Worm (Caenorhabditis elegans): ENCODE data around the gene cbd-1.
A peak's percentile ranks its signal among the peaks of the same experiment; 100 is the strongest.
"Not testable (repeated sequence)": the region's sequence is repeated elsewhere in the genome, so short reads cannot be mapped to it uniquely, and the experiment has no call there.

The cbd-1 gene

DNA sequence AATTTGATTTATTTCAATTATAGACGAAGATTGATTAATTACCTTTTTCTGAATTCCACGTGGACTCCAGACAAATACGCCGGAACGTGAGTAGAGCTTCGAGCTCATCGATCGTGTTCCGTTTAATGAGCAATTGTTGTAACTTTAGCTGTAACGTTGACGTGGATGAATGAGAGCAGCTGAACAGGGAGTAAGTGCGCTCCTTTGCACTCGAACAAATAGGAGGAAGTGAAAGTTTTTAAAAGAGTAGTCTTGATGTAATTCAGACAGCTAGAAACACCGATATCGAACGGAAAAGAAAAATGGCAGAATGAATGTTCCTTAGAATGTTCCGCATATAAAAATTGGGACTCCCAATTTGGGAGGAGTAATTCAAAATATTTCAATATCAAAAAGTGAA, 1.1 kb upstream of the cbd-1 start, which contains the start of gene sec-31 (continued):
- no peak for TF ChIP-seq ets-4 (tag; optimal IDR thresholded peaks at IDR 0.05)

DNA sequence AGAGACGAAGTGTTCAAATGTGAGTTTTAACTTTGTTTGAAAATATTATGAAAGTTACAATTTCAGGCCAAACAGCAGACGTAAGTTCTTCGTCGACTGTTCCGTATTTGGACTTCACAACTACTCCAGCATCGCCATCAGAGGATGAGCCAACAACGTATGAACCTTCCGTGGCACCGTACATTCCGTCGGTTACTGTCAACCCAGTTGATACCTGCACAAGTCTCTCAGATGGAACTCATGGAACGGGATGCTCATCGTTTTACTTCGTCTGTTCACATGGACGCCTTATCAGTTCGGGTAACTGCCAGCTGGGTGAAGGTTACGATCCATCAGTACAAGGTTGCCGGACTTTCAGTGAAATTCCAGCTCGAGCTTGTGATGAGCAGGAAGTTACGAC, 2.9 kb downstream of the cbd-1 start:
- TF ChIP-seq ceh-22 (tag; optimal IDR thresholded peaks at IDR 0.05) (no peak), ceh-19 (GFP tag; optimal IDR thresholded peaks at IDR 0.05) (no peak), ztf-16 (tag; optimal IDR thresholded peaks at IDR 0.05) (no peak), pax-1 (tag; optimal IDR thresholded peaks at IDR 0.05) (no peak), hlh-8 (tag; optimal IDR thresholded peaks at IDR 0.05) (no peak), syd-9 (tag; optimal IDR thresholded peaks at IDR 0.05) (no peak), ceh-24 (tag; optimal IDR thresholded peaks at IDR 0.05) (no peak)

DNA sequence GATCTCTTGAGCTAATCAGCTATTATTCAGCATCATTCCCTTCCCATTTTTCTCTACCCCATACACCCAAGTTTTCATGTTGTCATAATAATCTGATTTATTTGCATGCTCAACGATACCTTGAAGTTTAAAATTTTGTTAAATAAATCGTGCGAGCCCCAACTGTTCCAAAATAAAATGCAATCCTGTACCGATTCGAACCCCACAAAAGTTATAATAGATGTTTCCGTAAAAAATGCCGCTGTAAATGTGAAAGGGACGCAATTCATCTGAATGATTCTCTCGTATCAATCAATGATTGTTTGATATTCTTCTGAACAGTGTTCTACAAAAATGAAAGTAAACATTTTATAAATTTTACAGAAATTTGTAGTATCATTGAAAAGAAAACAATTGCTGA, 4.6 kb downstream of the cbd-1 start:
- TF ChIP-seq gmeb-2 (tag; optimal IDR thresholded peaks at IDR 0.05) (no peak), tbx-7 (tag; optimal IDR thresholded peaks at IDR 0.05) (no peak), ceh-24 (tag; optimal IDR thresholded peaks at IDR 0.05) (no peak), eyg-1 (tag; optimal IDR thresholded peaks at IDR 0.05) (no peak), ahr-1 (tag; optimal IDR thresholded peaks at IDR 0.05) (no peak), fkh-10 (GFP tag; optimal IDR thresholded peaks at IDR 0.05) (no peak), mec-3 (tag; optimal IDR thresholded peaks at IDR 0.05; ENCODE audit: borderline replicate concordance) (no peak)

DNA sequence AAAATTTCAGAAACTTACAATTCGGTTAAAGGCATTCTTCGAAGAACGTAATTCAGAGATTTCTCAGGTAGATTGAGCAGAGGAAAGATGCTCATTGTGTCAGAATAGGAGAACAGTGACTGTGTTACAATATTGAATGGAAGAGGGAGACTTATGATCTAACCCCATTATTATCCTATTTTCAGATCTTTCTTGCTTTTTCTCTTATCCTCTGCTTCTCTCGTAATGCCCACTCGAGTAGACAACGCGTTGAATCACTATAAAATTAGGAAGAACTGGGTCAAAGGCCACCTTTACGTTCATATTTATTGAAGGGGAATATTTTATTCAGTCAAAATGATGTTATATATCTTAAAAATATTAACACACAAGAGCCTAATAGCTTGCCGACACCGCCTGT, 6.5 kb downstream of the cbd-1 start, which contains the start of gene fbxb-76:
Gene fbxb-76, minus strand, starts transcription at position 101 of the 400 bp plus-strand sequence.
- TF ChIP-seq dmd-4 (tag; optimal IDR thresholded peaks at IDR 0.05; ENCODE audit: borderline replicate concordance) (no peak), ztf-16 (tag; optimal IDR thresholded peaks at IDR 0.05) (no peak), T23F11.4 (GFP tag; optimal IDR thresholded peaks at IDR 0.05) (no peak), hlh-15 (tag; optimal IDR thresholded peaks at IDR 0.05) (no peak)

DNA sequence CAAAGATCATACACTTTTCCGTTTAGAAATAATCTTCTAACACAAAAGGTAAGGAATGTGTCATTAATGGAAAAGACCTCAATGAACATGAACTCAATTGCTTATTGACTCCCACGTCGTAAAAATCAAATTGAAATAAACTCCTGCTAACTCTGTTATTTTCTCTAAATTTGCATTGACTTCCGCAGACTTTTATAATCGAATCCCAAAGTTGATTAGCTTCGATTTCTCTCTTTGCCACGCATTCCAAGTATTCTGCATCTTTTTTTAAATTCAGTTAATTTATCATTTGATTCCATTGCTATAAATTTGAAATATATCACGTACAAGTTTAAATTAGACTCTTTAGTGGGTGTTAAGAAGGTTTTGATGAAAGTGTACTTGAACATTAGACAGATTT, 15.9 kb downstream of the cbd-1 start:
- TF ChIP-seq che-1 (tag; optimal IDR thresholded peaks at IDR 0.05) (no peak), hlh-15 (tag; optimal IDR thresholded peaks at IDR 0.05) (no peak), odd-2 (tag; optimal IDR thresholded peaks at IDR 0.05) (no peak), unc-42 (tag; optimal IDR thresholded peaks at IDR 0.05) (peak; percentile 73), ceh-19 (GFP tag; optimal IDR thresholded peaks at IDR 0.05) (no peak)

DNA sequence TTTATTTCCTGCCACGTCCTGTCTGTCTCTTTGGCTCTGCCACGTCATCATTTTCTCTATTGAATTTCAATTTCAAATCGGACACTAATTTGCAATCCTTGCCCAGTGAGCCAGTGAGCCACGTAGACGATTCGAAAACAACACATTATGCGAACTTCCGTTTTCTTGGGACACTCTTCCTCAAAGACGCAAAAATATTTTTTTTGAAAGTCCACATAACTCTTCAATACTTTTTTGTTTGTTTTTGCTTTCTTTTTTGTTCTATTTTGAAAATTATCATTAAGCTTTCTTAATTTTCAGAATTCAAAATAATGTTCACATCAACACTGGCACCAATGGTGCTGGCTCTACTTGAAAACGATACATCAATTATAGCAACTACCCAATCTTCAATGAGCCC, 21.5 kb downstream of the cbd-1 start, which contains the start of gene tag-89:
Gene tag-89, plus strand, starts transcription at position 301 of the 400 bp plus-strand sequence.
- no peak for TF ChIP-seq ceh-18 (tag; optimal IDR thresholded peaks at IDR 0.05)
- no peak for TF ChIP-seq ceh-24 (tag; optimal IDR thresholded peaks at IDR 0.05)
- no peak for TF ChIP-seq unc-3 (GFP tag; conservative IDR thresholded peaks at IDR 0.05)
- TF ChIP-seq unc-3 (tag; optimal IDR thresholded peaks at IDR 0.05) = no peak
- no peak for TF ChIP-seq ceh-34 (tag; optimal IDR thresholded peaks at IDR 0.05)

DNA sequence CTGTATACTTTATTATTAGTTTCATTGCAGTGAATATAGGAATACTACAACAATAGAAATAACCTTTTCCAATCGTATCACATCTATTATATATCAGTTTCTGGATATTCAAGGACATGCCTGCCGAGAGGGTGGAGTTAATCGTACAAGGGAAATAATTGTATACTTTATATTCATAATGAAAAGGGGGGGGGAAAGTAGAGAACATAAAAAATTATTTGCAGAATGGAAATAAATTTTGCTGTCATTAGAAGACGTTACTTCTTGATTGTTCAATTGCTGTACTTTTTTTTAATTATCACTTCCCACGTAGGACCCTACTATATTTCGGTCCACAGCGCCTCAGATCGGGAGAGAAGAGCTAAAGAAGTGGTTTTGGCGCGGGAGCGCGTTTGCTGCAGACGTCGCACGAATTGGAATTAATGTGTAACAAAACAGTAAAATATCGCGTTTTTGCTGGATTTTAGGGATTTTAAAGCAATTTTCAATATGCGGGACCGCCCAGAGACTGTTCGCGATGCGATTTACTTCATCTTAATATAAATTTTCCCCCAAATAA, 25.6 kb downstream of the cbd-1 start, which contains the start of gene dsl-6:
Gene dsl-6, minus strand, starts transcription at position 51 of the 559 bp plus-strand sequence.
- TF ChIP-seq ahr-1, zip-5, fax-1 (tag; optimal IDR thresholded peaks at IDR 0.05): not testable (repeated sequence)

DNA sequence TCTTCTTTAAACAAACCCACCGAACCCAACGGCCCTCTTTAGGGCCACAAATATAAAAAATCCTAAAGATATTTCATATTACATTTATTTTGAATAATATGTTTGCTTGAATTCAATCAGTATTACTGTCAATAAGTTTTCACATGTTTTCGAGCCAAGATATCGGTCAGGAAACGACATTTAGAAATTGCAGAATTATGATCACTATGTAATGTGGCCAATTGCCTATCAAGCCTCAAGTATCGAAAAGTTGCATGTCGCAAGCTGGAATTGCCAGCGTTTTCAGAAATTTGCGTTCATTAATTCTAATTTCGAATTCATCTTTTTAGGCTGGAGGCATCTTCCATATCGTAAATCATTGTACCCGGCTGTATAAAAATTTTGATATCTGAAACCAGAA, 28.7 kb downstream of the cbd-1 start:
- TF ChIP-seq tbx-2 (tag; optimal IDR thresholded peaks at IDR 0.05) (no peak), ceh-22 (tag; optimal IDR thresholded peaks at IDR 0.05) (no peak), ahr-1 (tag; optimal IDR thresholded peaks at IDR 0.05) (no peak), lin-11 (tag; optimal IDR thresholded peaks at IDR 0.05) (no peak), nhr-232 (tag; optimal IDR thresholded peaks at IDR 0.05) (no peak), pax-1 (tag; optimal IDR thresholded peaks at IDR 0.05) (no peak), sox-4 (tag; optimal IDR thresholded peaks at IDR 0.05) (no peak)
